Worm (Caenorhabditis elegans): ENCODE measurements around the gene htp-2.

DNA sequence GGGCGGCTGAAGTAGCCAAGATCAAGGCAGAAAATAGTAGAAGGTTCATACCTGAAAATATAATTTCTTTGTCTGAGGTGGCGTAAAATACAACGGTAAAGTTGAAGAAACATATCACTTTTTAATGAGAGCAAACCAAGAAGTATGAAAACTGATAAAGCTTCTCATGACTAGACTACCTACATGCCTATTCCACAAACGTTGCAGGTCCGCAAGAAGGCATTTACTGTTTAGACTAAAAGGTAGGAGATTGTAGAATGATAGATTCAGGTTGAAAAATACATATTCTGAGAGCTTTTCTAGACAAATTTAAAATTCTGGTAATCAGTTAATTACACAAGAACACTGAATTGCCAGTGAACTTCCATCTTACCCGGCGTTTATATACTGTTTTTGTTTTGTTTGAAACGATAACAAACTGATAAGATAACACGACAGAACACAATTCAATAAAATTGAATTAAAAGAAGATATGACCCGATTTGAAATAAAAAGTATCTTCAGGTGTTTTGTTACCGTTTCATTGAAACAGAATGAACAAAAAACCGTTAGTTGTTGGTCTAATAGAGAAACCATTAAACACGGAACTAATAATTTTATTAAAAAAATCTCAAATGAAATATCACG, 6.9 kb downstream of the htp-2 start, which contains the start of gene acp-6:
- TF ChIP-seq klf-2 (GFP tag; conservative IDR thresholded peaks at IDR 0.05) = no peak
- no peak for TF ChIP-seq ztf-23 (GFP tag; IDR thresholded peaks at IDR 0.05)
- TF ChIP-seq ztf-29 (GFP tag; IDR thresholded peaks at IDR 0.05) = no peak
- no peak for TF ChIP-seq tab-1 (GFP tag; IDR thresholded peaks at IDR 0.05)
- no peak for TF ChIP-seq flt-1 (GFP tag; IDR thresholded peaks at IDR 0.05)
